Worm (Caenorhabditis elegans) whole organism, late embryonic: ENCODE measurements around the gene T10B10.9.

ENCODE experiments used
- C38D4.7 ChIP-seq: fragments of 200-800 bp; sonication (Bioruptor generic); optimal IDR thresholded peaks from 2 replicates; lab custom pipeline; 2018; ENCODE audit warnings: mild to moderate bottlenecking, missing genetic modification characterization, moderate library complexity, missing compliant biosample characterization
- F13H6.1 ChIP-seq: sonication (generic microtip); optimal IDR thresholded peaks from 2 replicates; lab custom pipeline; 2016; ENCODE audit warnings: missing genetic modification characterization, missing compliant biosample characterization
- K09A11.1 ChIP-seq: sonication (generic microtip); optimal IDR thresholded peaks from 2 replicates; lab custom pipeline; 2017; ENCODE audit warnings: antibody characterized with exemption, mild to moderate bottlenecking, missing genetic modification characterization, missing compliant biosample characterization; ENCODE audit not compliant: insufficient read depth
- T23F11.4 ChIP-seq: fragments of 200-800 bp; sonication (Bioruptor generic); optimal IDR thresholded peaks from 2 replicates; lab custom pipeline; 2018; ENCODE audit warnings: mild to moderate bottlenecking, missing genetic modification characterization, missing compliant biosample characterization
- ama-1 ChIP-seq: fragments of 150-350 bp; optimal IDR thresholded peaks from 2 replicates; lab custom pipeline; 2014
- ceh-14 ChIP-seq: sonication (generic microtip); optimal IDR thresholded peaks from 2 replicates; lab custom pipeline; 2016; ENCODE audit warnings: missing genotype, missing genetic modification characterization, missing compliant biosample characterization
- ceh-18 ChIP-seq: sonication (generic microtip); optimal IDR thresholded peaks from 2 replicates; lab custom pipeline; 2016; ENCODE audit warnings: missing genetic modification characterization, missing compliant biosample characterization
- ceh-19 ChIP-seq: fragments of 200-800 bp; sonication (Bioruptor generic); optimal IDR thresholded peaks from 2 replicates; lab custom pipeline; 2018; ENCODE audit warnings: mild to moderate bottlenecking, missing genetic modification characterization, missing compliant biosample characterization
- ceh-2 ChIP-seq: sonication (generic microtip); optimal IDR thresholded peaks from 2 replicates; lab custom pipeline; 2016; ENCODE audit warnings: missing genotype, missing genetic modification characterization, missing compliant biosample characterization
- ceh-22 ChIP-seq: sonication (generic microtip); optimal IDR thresholded peaks from 2 replicates; lab custom pipeline; 2017; ENCODE audit warnings: missing biosample characterization, missing genetic modification characterization
- ceh-24 ChIP-seq: sonication (generic microtip); optimal IDR thresholded peaks from 2 replicates; lab custom pipeline; 2016; ENCODE audit warnings: mild to moderate bottlenecking, missing genetic modification characterization, missing compliant biosample characterization
- ceh-30 ChIP-seq: fragments of 150-350 bp; optimal IDR thresholded peaks from 2 replicates; lab custom pipeline; 2014; ENCODE audit warnings: missing biosample characterization, missing genetic modification characterization
- ceh-31 ChIP-seq: sonication (generic microtip); optimal IDR thresholded peaks from 2 replicates; lab custom pipeline; 2016; ENCODE audit warnings: missing genetic modification characterization, missing compliant biosample characterization
- ceh-34 ChIP-seq: sonication (generic microtip); optimal IDR thresholded peaks from 2 replicates; lab custom pipeline; 2016; ENCODE audit warnings: mild to moderate bottlenecking, missing genetic modification characterization, missing compliant biosample characterization
- ceh-45 ChIP-seq: fragments of 200-800 bp; sonication (Bioruptor generic); IDR thresholded peaks from 2 replicates; pipeline ENCODE4 v1.3.6; 2022; ENCODE audit warnings: missing genetic modification reagents, missing genetic modification characterization, missing compliant biosample characterization
- ceh-6 ChIP-seq: fragments of 200-800 bp; sonication (Bioruptor generic); optimal IDR thresholded peaks from 2 replicates; lab custom pipeline; 2018; ENCODE audit warnings: mild to moderate bottlenecking, missing genetic modification characterization, missing compliant biosample characterization
- ceh-9 ChIP-seq: sonication (generic microtip); optimal IDR thresholded peaks from 2 replicates; lab custom pipeline; 2016; ENCODE audit warnings: mild to moderate bottlenecking, missing genetic modification characterization, inconsistent platforms, missing compliant biosample characterization
- che-1 ChIP-seq: sonication (generic microtip); optimal IDR thresholded peaks from 2 replicates; lab custom pipeline; 2016; ENCODE audit warnings: mild to moderate bottlenecking, missing genetic modification characterization, missing compliant biosample characterization
- dmd-4 ChIP-seq: sonication (generic microtip); optimal IDR thresholded peaks from 2 replicates; lab custom pipeline; 2016; ENCODE audit warnings: borderline replicate concordance, missing genetic modification characterization, missing compliant biosample characterization
- elt-2 ChIP-seq: sonication (generic microtip); optimal IDR thresholded peaks from 2 replicates; lab custom pipeline; 2016; ENCODE audit warnings: missing genetic modification reagents, missing genetic modification characterization, missing compliant biosample characterization
- ets-4 ChIP-seq: sonication (generic microtip); optimal IDR thresholded peaks from 2 replicates; lab custom pipeline; 2016; ENCODE audit warnings: missing genetic modification characterization, missing compliant biosample characterization
- eyg-1 ChIP-seq: sonication (generic microtip); optimal IDR thresholded peaks from 2 replicates; lab custom pipeline; 2016; ENCODE audit warnings: missing genotype, missing genetic modification characterization, missing compliant biosample characterization
- gmeb-2 ChIP-seq: sonication (generic microtip); optimal IDR thresholded peaks from 2 replicates; lab custom pipeline; 2016; ENCODE audit warnings: missing genetic modification characterization, inconsistent platforms, missing compliant biosample characterization
- hlh-30 ChIP-seq: sonication (generic microtip); optimal IDR thresholded peaks from 2 replicates; lab custom pipeline; 2017; ENCODE audit warnings: antibody characterized with exemption, missing genetic modification characterization, missing compliant biosample characterization; ENCODE audit not compliant: insufficient read depth
- hlh-6 ChIP-seq: sonication (generic microtip); optimal IDR thresholded peaks from 2 replicates; lab custom pipeline; 2016; ENCODE audit warnings: missing genotype, missing genetic modification characterization, missing compliant biosample characterization
- hlh-8 ChIP-seq: sonication (generic microtip); optimal IDR thresholded peaks from 2 replicates; lab custom pipeline; 2016; ENCODE audit warnings: missing genotype, missing genetic modification characterization, missing compliant biosample characterization
- lim-6 ChIP-seq: sonication (generic microtip); optimal IDR thresholded peaks from 2 replicates; lab custom pipeline; 2016; ENCODE audit warnings: missing genetic modification characterization, missing compliant biosample characterization
- mec-3 ChIP-seq: sonication (generic microtip); optimal IDR thresholded peaks from 2 replicates; lab custom pipeline; 2016; ENCODE audit warnings: borderline replicate concordance, missing genetic modification characterization, missing compliant biosample characterization
- nhr-11 ChIP-seq: fragments of 150-350 bp; optimal IDR thresholded peaks from 2 replicates; lab custom pipeline; 2014; ENCODE audit warnings: missing biosample characterization, missing genetic modification characterization
- nhr-232 ChIP-seq: sonication (generic microtip); optimal IDR thresholded peaks from 2 replicates; lab custom pipeline; 2016; ENCODE audit warnings: missing genetic modification characterization, missing compliant biosample characterization
- npax-4 ChIP-seq: sonication (generic microtip); optimal IDR thresholded peaks from 2 replicates; lab custom pipeline; 2016; ENCODE audit warnings: missing genetic modification characterization, missing compliant biosample characterization
- pag-3 ChIP-seq: sonication (generic microtip); optimal IDR thresholded peaks from 2 replicates; lab custom pipeline; 2016; ENCODE audit warnings: missing compliant biosample characterization, missing genetic modification characterization, borderline replicate concordance
- pat-9 ChIP-seq: fragments of 200-800 bp; sonication (Bioruptor generic); optimal IDR thresholded peaks from 2 replicates; lab custom pipeline; 2018; ENCODE audit warnings: mild to moderate bottlenecking, missing genetic modification characterization, moderate library complexity, missing compliant biosample characterization
- pax-1 ChIP-seq: fragments of 150-350 bp; optimal IDR thresholded peaks from 2 replicates; lab custom pipeline; 2014; ENCODE audit warnings: missing biosample characterization, missing genetic modification characterization
- pha-4 ChIP-seq: fragments of 150-350 bp; optimal IDR thresholded peaks from 2 replicates; lab custom pipeline; 2018; ENCODE audit warnings: missing biosample characterization, missing genetic modification reagents, missing genetic modification characterization
- pqm-1 ChIP-seq: sonication (generic microtip); optimal IDR thresholded peaks from 2 replicates; lab custom pipeline; 2016; ENCODE audit warnings: missing genetic modification characterization, missing compliant biosample characterization
- pros-1 ChIP-seq: fragments of 150-350 bp; optimal IDR thresholded peaks from 2 replicates; lab custom pipeline; 2014; ENCODE audit warnings: missing biosample characterization, missing genetic modification reagents, missing genetic modification characterization
- ref-2 ChIP-seq: sonication (generic microtip); optimal IDR thresholded peaks from 2 replicates; lab custom pipeline; 2016; ENCODE audit warnings: missing genetic modification characterization, missing compliant biosample characterization
- sdc-2 ChIP-seq: sonication (generic microtip); optimal IDR thresholded peaks from 2 replicates; lab custom pipeline; 2016; ENCODE audit warnings: missing genotype, missing genetic modification characterization, missing compliant biosample characterization
- sox-2 ChIP-seq: fragments of 200-800 bp; sonication (Bioruptor generic); IDR thresholded peaks from 2 replicates; pipeline ENCODE4 v1.3.6; 2022; ENCODE audit warnings: missing genetic modification reagents, missing genetic modification characterization, missing compliant biosample characterization
- sox-4 ChIP-seq: sonication (generic microtip); optimal IDR thresholded peaks from 2 replicates; lab custom pipeline; 2017; ENCODE audit warnings: mild to moderate bottlenecking, missing genetic modification characterization, inconsistent platforms, missing compliant biosample characterization
- syd-9 ChIP-seq: sonication (generic microtip); optimal IDR thresholded peaks from 2 replicates; lab custom pipeline; 2016; ENCODE audit warnings: mild to moderate bottlenecking, missing genetic modification characterization, moderate library complexity, missing compliant biosample characterization
- tbx-2 ChIP-seq: sonication (generic microtip); optimal IDR thresholded peaks from 2 replicates; lab custom pipeline; 2016; ENCODE audit warnings: missing genetic modification characterization, missing compliant biosample characterization
- unc-3 ChIP-seq, 2 experiments: fragments of 200-800 bp in 1 of 2; sonication (Bioruptor generic) in 1 of 2; sonication (generic microtip) in 1 of 2; conservative IDR thresholded peaks in 1 of 2; optimal IDR thresholded peaks in 1 of 2; 2 replicates each; pipeline versions ENCODE4 v1.3.6 to Lab custom; 2016 to 2022; ENCODE audit warnings: missing compliant biosample characterization in 2 of 2, missing genetic modification characterization in 2 of 2, missing genetic modification reagents in 1 of 2
- unc-42 ChIP-seq: sonication (generic microtip); optimal IDR thresholded peaks from 2 replicates; lab custom pipeline; 2016; ENCODE audit warnings: missing genotype, missing genetic modification characterization, missing compliant biosample characterization
- unc-86 ChIP-seq: sonication (generic microtip); optimal IDR thresholded peaks from 2 replicates; lab custom pipeline; 2016; ENCODE audit warnings: missing genetic modification characterization, missing compliant biosample characterization
- zip-5 ChIP-seq: sonication (generic microtip); optimal IDR thresholded peaks from 2 replicates; lab custom pipeline; 2016; ENCODE audit warnings: missing genetic modification characterization, missing compliant biosample characterization
- ztf-16 ChIP-seq: sonication (generic microtip); optimal IDR thresholded peaks from 2 replicates; lab custom pipeline; 2017; ENCODE audit warnings: missing genetic modification characterization, missing compliant biosample characterization

Gene T10B10.9

ce11 chrX:15176431-15176911, 12.3 kb downstream of the T10B10.9 start, which contains the start of gene col-41:
Gene col-41, minus strand, starts transcription at chrX:15176481.
- no peak for TF ChIP-seq ref-2
- TF ChIP-seq T23F11.4 (GFP tag; lab: Kevin White, UChicago) = no peak
- TF ChIP-seq pat-9 = no peak
- TF ChIP-seq C38D4.7 (GFP tag; lab: Kevin White, UChicago) = no peak
- no peak for TF ChIP-seq sox-4 (tag; lab: Kevin White, UChicago)
- TF ChIP-seq ztf-16 (tag; lab: Kevin White, UChicago) = no peak
- TF ChIP-seq ceh-19 (GFP tag; lab: Kevin White, UChicago) = no peak
- no peak for TF ChIP-seq lim-6 (tag; lab: Kevin White, UChicago)
- TF ChIP-seq pros-1 (tag; lab: Kevin White, UChicago) = no peak
- TF ChIP-seq hlh-8 (tag; lab: Kevin White, UChicago) = no peak
- no peak for TF ChIP-seq sdc-2 (tag; lab: Kevin White, UChicago)
- TF ChIP-seq ceh-31 = no peak
- no peak for TF ChIP-seq hlh-6
- TF ChIP-seq hlh-30 (tag; lab: Kevin White, UChicago) = no peak
- no peak for TF ChIP-seq ceh-2

ce11 chrX:15181454-15181853, 17.2 kb downstream of the T10B10.9 start, which contains the start of gene pkhm-2:
Gene pkhm-2, minus strand, starts transcription at chrX:15181465.
- TF ChIP-seq pax-1 (peak; percentile 8), T23F11.4 (GFP tag; lab: Kevin White, UChicago) (no peak), dmd-4 (tag; lab: Kevin White, UChicago) (peak; percentile 36), che-1 (tag; lab: Kevin White, UChicago) (peak; percentile 41), mec-3 (peak; percentile 53), pag-3 (tag; lab: Kevin White, UChicago) (no peak), ceh-6 (GFP tag; lab: Kevin White, UChicago) (peak; percentile 31), ceh-34 (tag; lab: Kevin White, UChicago) (peak; percentile 75), pat-9 (peak; percentile 28), ceh-19 (GFP tag; lab: Kevin White, UChicago) (peak; percentile 8), ceh-18 (tag; lab: Kevin White, UChicago) (peak; percentile 80), ceh-14 (no peak), pros-1 (tag; lab: Kevin White, UChicago) (no peak), lim-6 (tag; lab: Kevin White, UChicago) (no peak), sox-4 (tag; lab: Kevin White, UChicago) (peak; percentile 33), nhr-11 (tag; lab: Kevin White, UChicago) (no peak), gmeb-2 (peak; percentile 38), ama-1 (lab: Kevin White, UChicago) (no peak), pha-4 (tag; lab: Kevin White, UChicago) (no peak), hlh-30 (tag; lab: Kevin White, UChicago) (peak; percentile 52), ceh-22 (no peak), ets-4 (tag; lab: Kevin White, UChicago) (no peak), ceh-31 (peak; percentile 71), F13H6.1 (peak; percentile 34), nhr-232 (tag; lab: Kevin White, UChicago) (peak; percentile 40), unc-3 (GFP tag; conservative IDR thresholded peaks at IDR 0.05; lab: Robert Waterston, UW) (no peak), unc-3 (tag; optimal IDR thresholded peaks at IDR 0.05; lab: Kevin White, UChicago) (no peak), K09A11.1 (tag; lab: Kevin White, UChicago) (peak; percentile 27), elt-2 (tag; lab: Kevin White, UChicago) (peak; percentile 62), hlh-8 (tag; lab: Kevin White, UChicago) (no peak), tbx-2 (peak; percentile 73), npax-4 (tag; lab: Kevin White, UChicago) (no peak), C38D4.7 (GFP tag; lab: Kevin White, UChicago) (no peak), unc-42 (tag; lab: Kevin White, UChicago) (peak; percentile 49), sdc-2 (tag; lab: Kevin White, UChicago) (peak; percentile 78), unc-86 (tag; lab: Kevin White, UChicago) (no peak), ceh-24 (no peak), ceh-30 (tag; lab: Kevin White, UChicago) (no peak), ceh-2 (peak; percentile 18), ceh-45 (GFP tag; lab: Robert Waterston, UW) (no peak; the same call in 1 of the 2 replicates), zip-5 (tag; lab: Kevin White, UChicago) (peak; percentile 1), eyg-1 (no peak), hlh-6 (no peak), sox-2 (GFP tag; lab: Robert Waterston, UW) (no peak), ceh-9 (tag; lab: Kevin White, UChicago) (no peak), pqm-1 (tag; lab: Kevin White, UChicago) (no peak), ref-2 (peak; percentile 78), syd-9 (peak; percentile 28)
